Fruit fly (Drosophila melanogaster): ENCODE data around the gene CG31029.

dm6 chr3R:30129019-30129418, 3.2 kb downstream of the CG31029 start, which contains the start of gene Ppi1:
- TF ChIP-seq EcR (GFP tag; optimal IDR thresholded peaks at IDR 0.05) (no peak), pan (optimal IDR thresholded peaks at IDR 0.05) (no peak)

Data from whole organism.